Worm (Caenorhabditis elegans) whole organism, L2 larva: ENCODE data around the gene ZK185.1.

Experiments used
- ama-1 ChIP-seq: fragments of 150-350 bp; optimal IDR thresholded peaks from 2 replicates; lab custom pipeline; 2018; ENCODE audit warnings: inconsistent platforms
- ceh-82 ChIP-seq: fragments of 150-350 bp; optimal IDR thresholded peaks from 2 replicates; lab custom pipeline; 2014; ENCODE audit warnings: missing biosample characterization, missing genetic modification characterization
- nhr-11 ChIP-seq: fragments of 150-350 bp; optimal IDR thresholded peaks from 2 replicates; lab custom pipeline; 2014; ENCODE audit warnings: missing biosample characterization, missing genetic modification characterization
- skn-1 ChIP-seq: sonication (generic microtip); optimal IDR thresholded peaks from 2 replicates; lab custom pipeline; 2017; ENCODE audit warnings: missing biosample characterization, missing genetic modification characterization
- snpc-4 ChIP-seq: fragments of 150-350 bp; optimal IDR thresholded peaks from 2 replicates; lab custom pipeline; 2014; ENCODE audit warnings: missing biosample characterization, missing genetic modification characterization
- ztf-1 ChIP-seq: fragments of 200-800 bp; sonication (Bioruptor generic); conservative IDR thresholded peaks from 2 replicates; pipeline ENCODE4 v1.3.6; 2022; ENCODE audit warnings: missing genetic modification characterization, missing compliant biosample characterization

DNA sequence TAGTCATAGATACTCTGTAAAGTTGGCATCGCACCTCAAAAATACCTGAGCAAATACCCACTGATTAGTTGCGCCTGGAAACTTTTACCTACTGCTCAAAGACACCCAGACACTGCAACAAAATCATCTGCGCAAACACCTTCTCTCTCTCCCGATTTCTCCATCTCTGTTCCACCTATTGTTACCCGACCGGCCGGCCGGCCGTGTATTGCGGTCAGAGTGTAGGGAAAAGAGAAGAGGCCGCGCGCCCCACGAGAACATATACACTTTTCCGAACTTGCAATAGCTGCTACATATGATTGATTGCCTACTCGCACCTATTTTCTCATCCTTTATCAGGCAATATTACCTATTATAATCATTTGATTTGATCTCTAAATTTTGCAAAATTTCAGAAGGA lies 40.1 kb downstream of the ZK185.1 start:
- TF ChIP-seq ztf-1 (GFP tag; lab: Robert Waterston, UW) (no peak), snpc-4 (tag; lab: Kevin White, UChicago) (no peak), ama-1 (no peak), skn-1 (tag; lab: Kevin White, UChicago) (no peak), ceh-82 (no peak), nhr-11 (tag; lab: Kevin White, UChicago) (no peak)
